Worm (Caenorhabditis elegans) whole organism, midembryonic: ENCODE results near the gene K09C4.7.

Experiments
- med-1 ChIP-seq: sonication (generic microtip); optimal IDR thresholded peaks from 2 replicates; lab custom pipeline; 2017; ENCODE audit warnings: missing genetic modification characterization, mild to moderate bottlenecking, missing compliant biosample characterization, antibody characterized with exemption, missing genetic modification reagents; ENCODE audit not compliant: insufficient read depth
- ztf-23 ChIP-seq: fragments of 200-800 bp; sonication (Bioruptor generic); IDR thresholded peaks from 2 replicates; pipeline ENCODE4 v1.3.6; 2022; ENCODE audit warnings: missing genetic modification reagents, missing genetic modification characterization, missing compliant biosample characterization

ce11 chrX:3223135-3223534 is 49.5 kb upstream of the K09C4.7 start:
- no peak for TF ChIP-seq med-1 (GFP tag; lab: Kevin White, UChicago)
- TF ChIP-seq ztf-23 = no peak
